Fruit fly (Drosophila melanogaster): ENCODE measurements around the gene mah.

Gene mah

dm6 chr3R:24905959-24906634 lies 41.3 kb upstream of the mah start, which contains the start of gene CG13643 (continued):
- TF ChIP-seq Hr39 (GFP tag; optimal IDR thresholded peaks at IDR 0.05) (no peak), fd85E (GFP tag; optimal IDR thresholded peaks at IDR 0.05) (no peak), achi (GFP tag; optimal IDR thresholded peaks at IDR 0.05) (peak; percentile 74), Sox15 (GFP tag; optimal IDR thresholded peaks at IDR 0.05) (no peak), OdsH (GFP tag; optimal IDR thresholded peaks at IDR 0.05) (peak; percentile 55), CG9139 (GFP tag; optimal IDR thresholded peaks at IDR 0.05) (no peak), Blimp-1 (GFP tag; optimal IDR thresholded peaks at IDR 0.05) (peak; percentile 54), Ets96B (tag; optimal IDR thresholded peaks at IDR 0.05) (no peak), Eip75B (GFP tag; optimal IDR thresholded peaks at IDR 0.05) (no peak), Gug (GFP tag; IDR thresholded peaks at IDR 0.05) (no peak), net (GFP tag; optimal IDR thresholded peaks at IDR 0.05) (peak; percentile 64), lz (GFP tag; optimal IDR thresholded peaks at IDR 0.05) (no peak), CG6792 (GFP tag; optimal IDR thresholded peaks at IDR 0.05) (peak; percentile 34), salr (GFP tag; optimal IDR thresholded peaks at IDR 0.05) (peak in 1 of 2 experiments; percentile 71), CG8319 (GFP tag; optimal IDR thresholded peaks at IDR 0.05) (no peak), CG15336 (GFP tag; IDR thresholded peaks at IDR 0.05) (peak; percentile 82)

dm6 chr3R:24906648-24907047 lies 40.8 kb upstream of the mah start:
- TF ChIP-seq CG3919 (GFP tag; optimal IDR thresholded peaks at IDR 0.05) = no peak
- TF ChIP-seq CG6276 (GFP tag; optimal IDR thresholded peaks at IDR 0.05) = peak; percentile 46
- TF ChIP-seq eg (GFP tag; IDR thresholded peaks at IDR 0.05) = peak; percentile 61; the same call in 2 of the 3 replicates
- peak; percentile 52 for TF ChIP-seq CG8119 (GFP tag; IDR thresholded peaks at IDR 0.05)
- TF ChIP-seq CG7368 (GFP tag; optimal IDR thresholded peaks at IDR 0.05) = no peak
- peak; percentile 55 for TF ChIP-seq CG15336 (GFP tag; IDR thresholded peaks at IDR 0.05)
- peak; percentile 17 for TF ChIP-seq CG32006 (GFP tag; optimal IDR thresholded peaks at IDR 0.05)
- no peak for TF ChIP-seq Met (GFP tag; optimal IDR thresholded peaks at IDR 0.05)
- peak; percentile 19 for TF ChIP-seq Hr4 (GFP tag; optimal IDR thresholded peaks at IDR 0.05)
- peak; percentile 55 for TF ChIP-seq Eip78C (GFP tag)

dm6 chr3R:24908034-24908433 lies 39.4 kb upstream of the mah start:
- TF ChIP-seq net (GFP tag; optimal IDR thresholded peaks at IDR 0.05) (no peak), lz (GFP tag; optimal IDR thresholded peaks at IDR 0.05) (no peak), CG4318 (GFP tag; optimal IDR thresholded peaks at IDR 0.05) (peak; percentile 20), CG15336 (GFP tag; IDR thresholded peaks at IDR 0.05) (peak; percentile 77), CG6792 (GFP tag; optimal IDR thresholded peaks at IDR 0.05) (no peak), Sox102F (GFP tag; optimal IDR thresholded peaks at IDR 0.05) (no peak), eg (GFP tag; IDR thresholded peaks at IDR 0.05) (peak; percentile 68), CG11902 (GFP tag; optimal IDR thresholded peaks at IDR 0.05) (no peak), Sox14 (GFP tag; optimal IDR thresholded peaks at IDR 0.05) (no peak), achi (GFP tag; optimal IDR thresholded peaks at IDR 0.05) (no peak), acj6 (GFP tag; optimal IDR thresholded peaks at IDR 0.05) (no peak), spab (GFP tag; optimal IDR thresholded peaks at IDR 0.05) (no peak), OdsH (GFP tag; optimal IDR thresholded peaks at IDR 0.05) (peak; percentile 1), CG11294 (GFP tag; IDR thresholded peaks at IDR 0.05) (peak; percentile 15; the same call in 1 of the 2 replicates), Eip78C (GFP tag) (peak; percentile 51), CG8119 (GFP tag; IDR thresholded peaks at IDR 0.05) (peak; percentile 70), svp (GFP tag) (peak; percentile 14), CG31627 (GFP tag; optimal IDR thresholded peaks at IDR 0.05) (no peak), CG16779 (tag; optimal IDR thresholded peaks at IDR 0.05) (no peak), CG1621 (tag; optimal IDR thresholded peaks at IDR 0.05) (no peak), Hr39 (GFP tag; optimal IDR thresholded peaks at IDR 0.05) (no peak), topi (GFP tag; optimal IDR thresholded peaks at IDR 0.05) (no peak), pdm3 (GFP tag; optimal IDR thresholded peaks at IDR 0.05) (peak; percentile 11), Hr4 (GFP tag; optimal IDR thresholded peaks at IDR 0.05) (peak; percentile 66), CG6276 (GFP tag; optimal IDR thresholded peaks at IDR 0.05) (peak; percentile 60), Gug (GFP tag; IDR thresholded peaks at IDR 0.05) (peak; percentile 34; the same call in 1 of the 2 replicates), CG32006 (GFP tag; optimal IDR thresholded peaks at IDR 0.05) (peak; percentile 58)
